Worm (Caenorhabditis elegans) whole organism, L3 larva: ENCODE measurements around the gene dkf-2.

Experiments used
- aly-2 ChIP-seq: fragments of 150-350 bp; optimal IDR thresholded peaks from 2 replicates; lab custom pipeline; 2014; ENCODE audit warnings: missing biosample characterization, missing genetic modification characterization
- ama-1 ChIP-seq: fragments of 150-350 bp; optimal IDR thresholded peaks from 2 replicates; lab custom pipeline; 2018
- ceh-28 ChIP-seq: fragments of 150-350 bp; optimal IDR thresholded peaks from 2 replicates; lab custom pipeline; 2014; ENCODE audit warnings: missing biosample characterization, missing genetic modification reagents, missing genetic modification characterization
- ceh-82 ChIP-seq: fragments of 150-350 bp; optimal IDR thresholded peaks from 2 replicates; lab custom pipeline; 2014; ENCODE audit warnings: missing biosample characterization, missing genetic modification characterization
- ceh-9 ChIP-seq: sonication (generic microtip); optimal IDR thresholded peaks from 2 replicates; lab custom pipeline; 2018; ENCODE audit warnings: missing biosample characterization, missing genetic modification characterization
- elt-1 ChIP-seq: fragments of 150-350 bp; optimal IDR thresholded peaks from 2 replicates; lab custom pipeline; 2014; ENCODE audit warnings: missing biosample characterization, missing genetic modification characterization
- elt-2 ChIP-seq: sonication (generic microtip); optimal IDR thresholded peaks from 2 replicates; lab custom pipeline; 2016; ENCODE audit warnings: missing genetic modification reagents, mild to moderate bottlenecking, missing genetic modification characterization, missing compliant biosample characterization
- elt-3 ChIP-seq, 3 experiments: fragments of 150-350 bp in 1 of 3; sonication (generic microtip) in 2 of 3; optimal IDR thresholded peaks; 2 replicates in 2 of 3; 4 replicates in 1 of 3; lab custom pipeline; 2014 to 2017; ENCODE audit warnings: missing biosample characterization in 3 of 3, missing genetic modification characterization in 3 of 3
- eor-1 ChIP-seq, 2 experiments: fragments of 150-350 bp; optimal IDR thresholded peaks; 2 replicates each; lab custom pipeline; 2014 to 2018; ENCODE audit warnings: missing biosample characterization in 2 of 2, missing genetic modification characterization in 2 of 2
- fkh-10 ChIP-seq: sonication (generic microtip); optimal IDR thresholded peaks from 2 replicates; lab custom pipeline; 2017; ENCODE audit warnings: missing biosample characterization, missing genetic modification reagents, missing genetic modification characterization
- fkh-2 ChIP-seq: fragments of 150-350 bp; optimal IDR thresholded peaks from 2 replicates; lab custom pipeline; 2014; ENCODE audit warnings: missing biosample characterization, missing genetic modification reagents, missing genetic modification characterization
- fos-1 ChIP-seq: fragments of 150-350 bp; optimal IDR thresholded peaks from 2 replicates; lab custom pipeline; 2014; ENCODE audit warnings: missing biosample characterization, missing genetic modification characterization
- hmg-11 ChIP-seq: sonication (generic microtip); optimal IDR thresholded peaks from 2 replicates; lab custom pipeline; 2016; ENCODE audit warnings: missing genetic modification characterization, missing compliant biosample characterization
- jun-1 ChIP-seq: fragments of 150-350 bp; optimal IDR thresholded peaks from 2 replicates; lab custom pipeline; 2014; ENCODE audit warnings: missing biosample characterization, missing genetic modification reagents, missing genetic modification characterization
- lin-15B ChIP-seq: fragments of 150-350 bp; optimal IDR thresholded peaks from 2 replicates; lab custom pipeline; 2014; ENCODE audit warnings: missing biosample characterization, missing genetic modification characterization
- lin-39 ChIP-seq: fragments of 150-350 bp; optimal IDR thresholded peaks from 2 replicates; lab custom pipeline; 2018; ENCODE audit warnings: missing biosample characterization, missing genetic modification reagents, missing genetic modification characterization
- lsy-12 ChIP-seq: sonication (generic microtip); optimal IDR thresholded peaks from 2 replicates; lab custom pipeline; 2016; ENCODE audit warnings: mild to moderate bottlenecking, missing genetic modification characterization, missing compliant biosample characterization
- mdl-1 ChIP-seq: fragments of 150-350 bp; optimal IDR thresholded peaks from 2 replicates; lab custom pipeline; 2014; ENCODE audit warnings: missing biosample characterization, missing genetic modification characterization
- mml-1 ChIP-seq: fragments of 150-350 bp; sonication (generic microtip); optimal IDR thresholded peaks from 3 replicates; lab custom pipeline; 2014; ENCODE audit warnings: missing biosample characterization, missing genetic modification characterization
- nfya-1 ChIP-seq: sonication (generic microtip); optimal IDR thresholded peaks from 2 replicates; lab custom pipeline; 2017; ENCODE audit warnings: missing genetic modification characterization, mild to moderate bottlenecking, missing compliant biosample characterization, antibody characterized with exemption, moderate library complexity; ENCODE audit not compliant: insufficient read depth
- nhr-11 ChIP-seq: fragments of 150-350 bp; optimal IDR thresholded peaks from 2 replicates; lab custom pipeline; 2014; ENCODE audit warnings: missing biosample characterization, missing genetic modification characterization
- nhr-12 ChIP-seq: fragments of 150-350 bp; optimal IDR thresholded peaks from 2 replicates; lab custom pipeline; 2014; ENCODE audit warnings: missing biosample characterization, missing genetic modification characterization
- nhr-23 ChIP-seq: fragments of 150-350 bp; optimal IDR thresholded peaks from 2 replicates; lab custom pipeline; 2014; ENCODE audit warnings: missing biosample characterization, missing genetic modification reagents, missing genetic modification characterization
- nhr-237 ChIP-seq: fragments of 150-350 bp; optimal IDR thresholded peaks from 2 replicates; lab custom pipeline; 2014; ENCODE audit warnings: missing biosample characterization, missing genetic modification characterization
- nhr-25 ChIP-seq: sonication (generic microtip); optimal IDR thresholded peaks from 2 replicates; lab custom pipeline; 2017; ENCODE audit warnings: missing biosample characterization, missing genetic modification characterization
- nhr-67 ChIP-seq: fragments of 150-350 bp; optimal IDR thresholded peaks from 2 replicates; lab custom pipeline; 2014; ENCODE audit warnings: missing biosample characterization, missing genetic modification characterization
- nhr-77 ChIP-seq: fragments of 150-350 bp; optimal IDR thresholded peaks from 2 replicates; lab custom pipeline; 2014; ENCODE audit warnings: missing biosample characterization, missing genetic modification characterization
- pqm-1 ChIP-seq: fragments of 150-350 bp; optimal IDR thresholded peaks from 2 replicates; lab custom pipeline; 2017; ENCODE audit warnings: missing biosample characterization, missing genetic modification characterization, inconsistent platforms
- sea-2 ChIP-seq: fragments of 150-350 bp; sonication (generic microtip); optimal IDR thresholded peaks from 4 replicates; lab custom pipeline; 2014; ENCODE audit warnings: missing biosample characterization, missing genetic modification reagents, missing genetic modification characterization
- skn-1 ChIP-seq: fragments of 150-350 bp; optimal IDR thresholded peaks from 2 replicates; lab custom pipeline; 2014; ENCODE audit warnings: missing biosample characterization, missing genetic modification characterization
- snpc-4 ChIP-seq: fragments of 150-350 bp; optimal IDR thresholded peaks from 2 replicates; lab custom pipeline; 2014; ENCODE audit warnings: missing biosample characterization, missing genetic modification characterization
- tbx-2 ChIP-seq: sonication (generic microtip); optimal IDR thresholded peaks from 2 replicates; lab custom pipeline; 2016; ENCODE audit warnings: mild to moderate bottlenecking, missing genetic modification characterization, missing compliant biosample characterization
- unc-62 ChIP-seq: fragments of 150-350 bp; sonication (generic microtip); optimal IDR thresholded peaks from 4 replicates; lab custom pipeline; 2014; ENCODE audit warnings: missing biosample characterization, missing genetic modification reagents, missing genetic modification characterization
- zag-1 ChIP-seq: fragments of 150-350 bp; optimal IDR thresholded peaks from 2 replicates; lab custom pipeline; 2014; ENCODE audit warnings: missing biosample characterization, missing genetic modification characterization
- ztf-11 ChIP-seq: fragments of 150-350 bp; optimal IDR thresholded peaks from 2 replicates; lab custom pipeline; 2014; ENCODE audit warnings: missing biosample characterization, missing genetic modification characterization
- ztf-4 ChIP-seq: fragments of 150-350 bp; optimal IDR thresholded peaks from 2 replicates; lab custom pipeline; 2014; ENCODE audit warnings: missing biosample characterization, missing genetic modification characterization

Gene dkf-2

ce11 chrV:16831310-16831709, 83.9 kb downstream of the dkf-2 start:
- no peak for TF ChIP-seq jun-1 (tag; lab: Kevin White, UChicago)
- no peak for TF ChIP-seq nhr-12 (tag; lab: Kevin White, UChicago)
- TF ChIP-seq nhr-25 (tag; lab: Kevin White, UChicago): no peak
- no peak for TF ChIP-seq sea-2
- TF ChIP-seq zag-1 (tag; lab: Kevin White, UChicago): no peak
- TF ChIP-seq eor-1 (tag; optimal IDR thresholded peaks at IDR 0.05; lab: Kevin White, UChicago): no peak
- no peak for TF ChIP-seq nfya-1
- TF ChIP-seq, all 47 proteins: peak for 0

- TF ChIP-seq elt-3 (tag; optimal IDR thresholded peaks at IDR 0.05; lab: Kevin White, UChicago): no peak
- TF ChIP-seq fkh-2 (tag; lab: Kevin White, UChicago): no peak
- TF ChIP-seq nhr-23 (tag; lab: Kevin White, UChicago): no peak
- TF ChIP-seq fkh-10 (GFP tag; lab: Kevin White, UChicago): no peak
- no peak for TF ChIP-seq nfya-1
- TF ChIP-seq pqm-1: no peak
- TF ChIP-seq ztf-4: no peak
- TF ChIP-seq ceh-28 (tag; lab: Kevin White, UChicago): no peak
- TF ChIP-seq lin-39 (tag; lab: Kevin White, UChicago): no peak
- no peak for TF ChIP-seq mdl-1 (tag; lab: Kevin White, UChicago)
- TF ChIP-seq elt-2 (tag; lab: Kevin White, UChicago): no peak
- TF ChIP-seq nhr-77 (tag; lab: Kevin White, UChicago): no peak
- TF ChIP-seq nhr-11 (tag; lab: Kevin White, UChicago): no peak
- TF ChIP-seq ceh-9: no peak
- no peak for TF ChIP-seq snpc-4 (tag; lab: Kevin White, UChicago)
- no peak for TF ChIP-seq nhr-12 (tag; lab: Kevin White, UChicago)
These were observed 84.5 kb downstream of the dkf-2 start, which contains the start of gene srh-215 for ce11 chrV:16831921-16832320. srh-215 (minus strand) TSS chrV:16832021.

- TF ChIP-seq nhr-25 (tag; lab: Kevin White, UChicago): no peak
- TF ChIP-seq elt-1 (tag; lab: Kevin White, UChicago): no peak
- no peak for TF ChIP-seq fkh-2 (tag; lab: Kevin White, UChicago)
- no peak for TF ChIP-seq ceh-82 (tag; lab: Kevin White, UChicago)
- no peak for TF ChIP-seq skn-1
These were observed 85.4 kb downstream of the dkf-2 start, which contains the start of gene phy-3 for ce11 chrV:16832865-16833264. phy-3 (plus strand) TSS chrV:16833165.

- TF ChIP-seq hmg-11 (tag; lab: Kevin White, UChicago): no peak
- no peak for TF ChIP-seq eor-1 (tag; optimal IDR thresholded peaks at IDR 0.05; lab: Kevin White, UChicago)
- no peak for TF ChIP-seq lin-15B (tag; lab: Kevin White, UChicago)
- TF ChIP-seq tbx-2: no peak
- TF ChIP-seq unc-62 (GFP tag; lab: Kevin White, UChicago): no peak
- no peak for TF ChIP-seq zag-1 (tag; lab: Kevin White, UChicago)
- TF ChIP-seq fkh-2 (tag; lab: Kevin White, UChicago): no peak
- no peak for TF ChIP-seq ztf-11
- no peak for TF ChIP-seq mdl-1 (tag; lab: Kevin White, UChicago)
These were observed 86.2 kb downstream of the dkf-2 start for ce11 chrV:16833672-16834071.

- no peak for TF ChIP-seq lsy-12 (tag; lab: Kevin White, UChicago)
- TF ChIP-seq unc-62 (GFP tag; lab: Kevin White, UChicago): no peak
- TF ChIP-seq aly-2 (tag; lab: Kevin White, UChicago): no peak
- TF ChIP-seq mml-1 (tag; lab: Kevin White, UChicago): no peak
- TF ChIP-seq fos-1: no peak
- TF ChIP-seq lin-15B (tag; lab: Kevin White, UChicago): no peak
- TF ChIP-seq fkh-10 (GFP tag; lab: Kevin White, UChicago): no peak
- TF ChIP-seq nhr-237 (tag; lab: Kevin White, UChicago): no peak
- TF ChIP-seq ceh-82 (tag; lab: Kevin White, UChicago): no peak
- TF ChIP-seq nhr-67 (tag; lab: Kevin White, UChicago): no peak
- TF ChIP-seq fkh-2 (tag; lab: Kevin White, UChicago): no peak
- TF ChIP-seq ceh-28 (tag; lab: Kevin White, UChicago): no peak
- TF ChIP-seq nhr-11 (tag; lab: Kevin White, UChicago): no peak
- TF ChIP-seq ama-1: no peak
- no peak for TF ChIP-seq nhr-25 (tag; lab: Kevin White, UChicago)
- TF ChIP-seq, all 47 proteins: peak for 0
These were observed 87.6 kb downstream of the dkf-2 start, which contains the start of gene tni-3 for ce11 chrV:16834989-16835388. tni-3 (minus strand) TSS chrV:16835128.
